Fruit fly (Drosophila melanogaster): Measurements from ENCODE around the gene CG5653.

- TF ChIP-seq OdsH (GFP tag; optimal IDR thresholded peaks at IDR 0.05), result no peak
- no peak for TF ChIP-seq CG11762 (GFP tag; optimal IDR thresholded peaks at IDR 0.05; ENCODE audit: insufficient read depth)
- no peak for TF ChIP-seq CG32006 (GFP tag; optimal IDR thresholded peaks at IDR 0.05)
These were observed 20.4 kb upstream of the CG5653 start, which contains the start of gene CG5068 for dm6 chr3L:8986582-8986981.

Measured in whole organism, prepupa.